Worm (Caenorhabditis elegans) whole organism, mixed stage, embryonic: Measurements from ENCODE around the gene F44E2.8.
A peak's percentile ranks its signal among the peaks of the same experiment; 100 is the strongest.

Experiments used
- M03D4.4 ChIP-seq: sonication (generic microtip); optimal IDR thresholded peaks from 2 replicates; lab custom pipeline; 2017; ENCODE audit warnings: mild to moderate bottlenecking, missing genetic modification characterization, missing compliant biosample characterization
- bed-3 ChIP-seq: fragments of 200-800 bp; sonication (Bioruptor generic); optimal IDR thresholded peaks from 3 replicates; lab custom pipeline; 2018; ENCODE audit warnings: mild to moderate bottlenecking, missing genetic modification characterization, moderate library complexity, missing compliant biosample characterization
- blmp-1 ChIP-seq: fragments of 150-350 bp; optimal IDR thresholded peaks from 2 replicates; lab custom pipeline; 2014; ENCODE audit warnings: missing biosample characterization, missing genetic modification characterization
- ceh-39 ChIP-seq: fragments of 150-350 bp; optimal IDR thresholded peaks from 2 replicates; lab custom pipeline; 2014; ENCODE audit warnings: missing biosample characterization, missing genetic modification characterization
- ceh-43 ChIP-seq: fragments of 200-800 bp; sonication (Bioruptor generic); optimal IDR thresholded peaks from 2 replicates; lab custom pipeline; 2018; ENCODE audit warnings: mild to moderate bottlenecking, missing genetic modification characterization, moderate library complexity, missing compliant biosample characterization
- ceh-83 ChIP-seq: fragments of 200-800 bp; sonication (Bioruptor generic); optimal IDR thresholded peaks from 2 replicates; lab custom pipeline; 2018; ENCODE audit warnings: mild to moderate bottlenecking, missing genetic modification characterization, missing compliant biosample characterization
- ces-1 ChIP-seq: fragments of 150-350 bp; optimal IDR thresholded peaks from 2 replicates; lab custom pipeline; 2014; ENCODE audit warnings: missing biosample characterization, missing genetic modification reagents, missing genetic modification characterization
- cnd-1 ChIP-seq: fragments of 200-800 bp; sonication (Bioruptor generic); optimal IDR thresholded peaks from 2 replicates; lab custom pipeline; 2018; ENCODE audit warnings: mild to moderate bottlenecking, missing genetic modification characterization, missing compliant biosample characterization
- elt-1 ChIP-seq: sonication (generic microtip); optimal IDR thresholded peaks from 2 replicates; lab custom pipeline; 2017; ENCODE audit warnings: missing genetic modification characterization, mild to moderate bottlenecking, missing compliant biosample characterization, antibody characterized with exemption, moderate library complexity, borderline replicate concordance; ENCODE audit not compliant: insufficient read depth
- flh-1 ChIP-seq: fragments of 200-800 bp; sonication (Bioruptor generic); optimal IDR thresholded peaks from 2 replicates; lab custom pipeline; 2018; ENCODE audit warnings: mild to moderate bottlenecking, missing genetic modification characterization, moderate library complexity, missing compliant biosample characterization
- ham-2 ChIP-seq: fragments of 200-800 bp; sonication (Bioruptor generic); optimal IDR thresholded peaks from 2 replicates; lab custom pipeline; 2018; ENCODE audit warnings: mild to moderate bottlenecking, missing genetic modification characterization, missing compliant biosample characterization
- hlh-1 ChIP-seq: fragments of 150-350 bp; optimal IDR thresholded peaks from 2 replicates; lab custom pipeline; 2014; ENCODE audit warnings: missing biosample characterization, missing genetic modification reagents, missing genetic modification characterization
- lin-13 ChIP-seq: fragments of 150-350 bp; optimal IDR thresholded peaks from 2 replicates; lab custom pipeline; 2014; ENCODE audit warnings: missing biosample characterization, missing genetic modification characterization
- lin-32 ChIP-seq: fragments of 200-800 bp; sonication (Bioruptor generic); optimal IDR thresholded peaks from 2 replicates; lab custom pipeline; 2018; ENCODE audit warnings: mild to moderate bottlenecking, missing genetic modification characterization, missing compliant biosample characterization
- lsy-2 ChIP-seq: fragments of 150-350 bp; optimal IDR thresholded peaks from 2 replicates; lab custom pipeline; 2014; ENCODE audit warnings: missing biosample characterization, missing genetic modification characterization
- mep-1 ChIP-seq: fragments of 150-350 bp; optimal IDR thresholded peaks from 2 replicates; lab custom pipeline; 2017; ENCODE audit warnings: missing biosample characterization, missing genetic modification reagents, missing genetic modification characterization, inconsistent platforms
- mls-2 ChIP-seq: sonication (generic microtip); optimal IDR thresholded peaks from 2 replicates; lab custom pipeline; 2016; ENCODE audit warnings: mild to moderate bottlenecking, missing genetic modification characterization, moderate library complexity, missing compliant biosample characterization
- nhr-12 ChIP-seq: fragments of 150-350 bp; optimal IDR thresholded peaks from 2 replicates; lab custom pipeline; 2014; ENCODE audit warnings: missing biosample characterization, missing genetic modification characterization
- nhr-2 ChIP-seq: fragments of 150-350 bp; optimal IDR thresholded peaks from 2 replicates; lab custom pipeline; 2014; ENCODE audit warnings: missing biosample characterization, missing genetic modification characterization
- nhr-237 ChIP-seq: fragments of 150-350 bp; optimal IDR thresholded peaks from 2 replicates; lab custom pipeline; 2014; ENCODE audit warnings: missing biosample characterization, missing genetic modification characterization
- nhr-28 ChIP-seq: fragments of 150-350 bp; optimal IDR thresholded peaks from 2 replicates; lab custom pipeline; 2014; ENCODE audit warnings: missing biosample characterization, missing genetic modification characterization
- nhr-76 ChIP-seq: sonication (generic microtip); optimal IDR thresholded peaks from 2 replicates; lab custom pipeline; 2017; ENCODE audit warnings: missing biosample characterization, missing genetic modification characterization
- pha-4 ChIP-seq: fragments of 150-350 bp; optimal IDR thresholded peaks from 2 replicates; lab custom pipeline; 2018; ENCODE audit warnings: missing biosample characterization, missing genetic modification reagents, missing genetic modification characterization
- sem-2 ChIP-seq: fragments of 200-800 bp; sonication (Bioruptor generic); optimal IDR thresholded peaks from 2 replicates; lab custom pipeline; 2018; ENCODE audit warnings: mild to moderate bottlenecking, missing genetic modification characterization, missing compliant biosample characterization
- snpc-4 ChIP-seq: fragments of 150-350 bp; optimal IDR thresholded peaks from 2 replicates; lab custom pipeline; 2014; ENCODE audit warnings: missing biosample characterization, missing genetic modification characterization
- unc-120 ChIP-seq: sonication (generic microtip); optimal IDR thresholded peaks from 2 replicates; lab custom pipeline; 2017; ENCODE audit warnings: missing genetic modification characterization, missing compliant biosample characterization; ENCODE audit not compliant: poor library complexity, severe bottlenecking
- unc-39 ChIP-seq: fragments of 150-350 bp; optimal IDR thresholded peaks from 2 replicates; lab custom pipeline; 2014; ENCODE audit warnings: missing biosample characterization, missing genetic modification characterization
- unc-62 ChIP-seq: fragments of 150-350 bp; optimal IDR thresholded peaks from 2 replicates; lab custom pipeline; 2014; ENCODE audit warnings: missing biosample characterization, missing genetic modification reagents, missing genetic modification characterization
- zip-8 ChIP-seq: fragments of 150-350 bp; optimal IDR thresholded peaks from 2 replicates; lab custom pipeline; 2014; ENCODE audit warnings: missing biosample characterization, missing genetic modification characterization

Gene F44E2.8

ce11 chrIII:8827128-8827527, 22.5 kb downstream of the F44E2.8 start, which contains the start of gene F54F2.9:
F54F2.9 (minus strand) TSS chrIII:8827228.
- TF ChIP-seq bed-3 (GFP tag; lab: Kevin White, UChicago), result no peak
- no peak for TF ChIP-seq ceh-83 (GFP tag; lab: Kevin White, UChicago)

DNA sequence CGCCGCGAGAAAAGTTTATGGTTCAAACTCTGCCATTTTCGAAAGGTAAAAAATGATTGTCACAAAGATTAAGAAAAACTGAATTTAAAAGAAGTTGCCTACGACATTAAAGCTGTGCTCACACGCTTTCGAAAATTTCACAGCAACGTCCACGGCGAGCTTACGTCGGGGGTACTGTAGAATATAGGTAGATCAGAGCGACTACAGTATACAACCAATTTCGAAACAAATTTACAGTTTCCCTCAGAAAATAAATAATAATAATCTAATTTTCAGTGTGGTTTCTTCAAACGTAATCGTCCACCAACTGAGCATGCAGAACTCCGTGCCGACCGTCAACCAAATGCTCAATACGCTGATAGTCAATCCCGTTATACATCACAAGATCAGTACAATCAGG, 25.1 kb downstream of the F44E2.8 start:
- TF ChIP-seq ceh-39 (tag; lab: Kevin White, UChicago), result no peak
- no peak for TF ChIP-seq ham-2 (GFP tag; lab: Kevin White, UChicago)
- no peak for TF ChIP-seq mls-2
- no peak for TF ChIP-seq ceh-83 (GFP tag; lab: Kevin White, UChicago)
- TF ChIP-seq nhr-2, result no peak
- TF ChIP-seq bed-3 (GFP tag; lab: Kevin White, UChicago), result no peak
- TF ChIP-seq M03D4.4 (tag; lab: Kevin White, UChicago), result no peak
- no peak for TF ChIP-seq flh-1 (GFP tag; lab: Kevin White, UChicago)
- TF ChIP-seq blmp-1 (tag; lab: Kevin White, UChicago), result no peak
- no peak for TF ChIP-seq lin-32 (GFP tag; lab: Kevin White, UChicago)
- no peak for TF ChIP-seq nhr-12 (tag; lab: Kevin White, UChicago)

DNA sequence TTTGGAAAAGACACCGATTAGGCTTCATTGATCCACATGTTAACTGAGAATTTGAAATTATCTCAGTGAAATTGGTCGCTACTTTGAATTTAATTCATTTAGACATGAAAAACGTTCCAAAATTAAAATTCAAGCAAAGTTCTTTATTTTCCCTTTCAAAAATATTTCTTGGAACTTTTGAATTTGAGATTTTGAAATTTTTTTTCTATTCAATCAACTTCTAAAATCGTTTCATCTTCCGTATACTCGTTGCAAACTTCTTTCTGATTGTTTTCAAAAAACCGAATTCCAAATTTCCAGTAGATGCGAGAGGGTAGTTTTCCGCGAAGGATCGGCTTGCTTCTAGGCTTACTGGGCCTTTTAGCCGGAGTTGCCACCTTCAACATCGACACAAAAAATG, 31.1 kb downstream of the F44E2.8 start, which contains the start of gene pat-2:
pat-2 (plus strand) TSS at position 301 of the 400 bp plus-strand sequence.
- no peak for TF ChIP-seq elt-1 (tag; lab: Kevin White, UChicago)
- no peak for TF ChIP-seq unc-120 (tag; lab: Kevin White, UChicago)
- TF ChIP-seq zip-8 (tag; lab: Kevin White, UChicago), result no peak
- no peak for TF ChIP-seq lin-13
- TF ChIP-seq ces-1 (GFP tag; lab: Kevin White, UChicago), result no peak
- TF ChIP-seq snpc-4 (tag; lab: Kevin White, UChicago), result no peak
- no peak for TF ChIP-seq ceh-83 (GFP tag; lab: Kevin White, UChicago)
- no peak for TF ChIP-seq pha-4 (tag; lab: Kevin White, UChicago)
- TF ChIP-seq nhr-2, result no peak
- no peak for TF ChIP-seq sem-2 (GFP tag; lab: Kevin White, UChicago)
- no peak for TF ChIP-seq unc-39 (tag; lab: Kevin White, UChicago)
- TF ChIP-seq flh-1 (GFP tag; lab: Kevin White, UChicago), result no peak
- TF ChIP-seq ceh-43 (GFP tag; lab: Kevin White, UChicago), result no peak
- TF ChIP-seq nhr-76, result no peak
- TF ChIP-seq M03D4.4 (tag; lab: Kevin White, UChicago), result no peak

ce11 chrIII:8815699-8816098, 34.0 kb downstream of the F44E2.8 start:
- peak; percentile 90 for TF ChIP-seq hlh-1 (tag; lab: Kevin White, UChicago)
- no peak for TF ChIP-seq nhr-12 (tag; lab: Kevin White, UChicago)
- peak; percentile 37 for TF ChIP-seq unc-62 (GFP tag; lab: Kevin White, UChicago)
- TF ChIP-seq unc-120 (tag; lab: Kevin White, UChicago), result peak; percentile 74
- TF ChIP-seq flh-1 (GFP tag; lab: Kevin White, UChicago), result no peak
- TF ChIP-seq, all 35 proteins: peak for 3

- TF ChIP-seq lsy-2, result no peak
- TF ChIP-seq ces-1 (GFP tag; lab: Kevin White, UChicago), result peak; percentile 98
- TF ChIP-seq bed-3 (GFP tag; lab: Kevin White, UChicago), result no peak
- TF ChIP-seq nhr-2, result no peak
- peak; percentile 76 for TF ChIP-seq zip-8 (tag; lab: Kevin White, UChicago)
- no peak for TF ChIP-seq nhr-28
Observed at ce11 chrIII:8811111-8811510, 38.6 kb downstream of the F44E2.8 start.

DNA sequence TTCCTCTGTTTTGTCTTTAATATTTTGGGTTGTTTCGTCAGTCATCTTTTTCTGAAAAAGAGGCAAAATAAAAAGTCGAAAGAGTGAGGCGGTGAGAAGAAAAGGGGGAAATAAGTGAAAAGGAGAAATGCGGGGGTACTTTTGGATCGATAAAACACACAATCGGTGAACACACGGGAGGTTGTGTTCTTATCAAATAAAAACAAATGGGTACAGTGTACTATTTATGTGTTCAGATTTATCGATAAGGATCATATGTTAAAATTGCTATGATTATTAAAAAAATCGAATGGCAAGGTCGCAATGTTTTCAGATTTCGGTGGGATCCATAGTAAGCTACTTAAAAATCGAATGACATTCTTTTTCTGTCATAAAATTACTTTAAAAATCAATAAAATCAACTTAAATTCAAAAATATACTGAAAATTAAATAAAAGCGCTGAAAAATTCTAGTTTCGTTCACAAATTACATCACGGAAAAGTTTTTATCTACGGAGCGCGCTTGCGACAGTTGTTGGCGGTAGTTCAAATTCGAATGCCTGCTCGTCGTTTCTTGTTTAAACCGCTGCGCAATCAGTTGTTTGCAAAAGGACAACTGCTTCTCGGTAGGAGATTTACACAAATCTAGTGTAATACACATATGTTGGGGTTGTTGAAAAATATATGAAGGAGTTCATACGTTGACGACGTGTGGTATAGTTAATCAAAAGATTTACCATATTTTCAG, 40.3 kb downstream of the F44E2.8 start, which contains the start of gene prx-19:
prx-19 (minus strand) TSS at position 51 of the 727 bp plus-strand sequence.
- TF ChIP-seq mep-1 (tag; lab: Kevin White, UChicago) (peak; percentile 77), lin-13 (no peak), hlh-1 (tag; lab: Kevin White, UChicago) (peak; percentile 98), cnd-1 (tag; lab: Kevin White, UChicago) (no peak), pha-4 (tag; lab: Kevin White, UChicago) (peak; percentile 62), ces-1 (GFP tag; lab: Kevin White, UChicago) (peak; percentile 88), nhr-237 (tag; lab: Kevin White, UChicago) (peak; percentile 63), lsy-2 (peak; percentile 66), M03D4.4 (tag; lab: Kevin White, UChicago) (no peak), flh-1 (GFP tag; lab: Kevin White, UChicago) (no peak)
